Worm (Caenorhabditis elegans) whole organism, L3 larva: Measurements from ENCODE around the gene cdc-25.2.

ENCODE experiments used
- R02D3.7 ChIP-seq: fragments of 150-350 bp; optimal IDR thresholded peaks from 2 replicates; lab custom pipeline; 2014; ENCODE audit warnings: missing biosample characterization, missing genetic modification characterization
- aly-2 ChIP-seq: fragments of 150-350 bp; optimal IDR thresholded peaks from 2 replicates; lab custom pipeline; 2014; ENCODE audit warnings: missing biosample characterization, missing genetic modification characterization
- daf-12 ChIP-seq: fragments of 150-350 bp; optimal IDR thresholded peaks from 2 replicates; lab custom pipeline; 2014; ENCODE audit warnings: missing biosample characterization, missing genetic modification reagents, missing genetic modification characterization
- lin-15B ChIP-seq: fragments of 150-350 bp; optimal IDR thresholded peaks from 2 replicates; lab custom pipeline; 2014; ENCODE audit warnings: missing biosample characterization, missing genetic modification characterization
- lsy-12 ChIP-seq: sonication (generic microtip); optimal IDR thresholded peaks from 2 replicates; lab custom pipeline; 2016; ENCODE audit warnings: mild to moderate bottlenecking, missing genetic modification characterization, missing compliant biosample characterization
- mdl-1 ChIP-seq: fragments of 150-350 bp; optimal IDR thresholded peaks from 2 replicates; lab custom pipeline; 2014; ENCODE audit warnings: missing biosample characterization, missing genetic modification characterization
- mml-1 ChIP-seq: fragments of 150-350 bp; sonication (generic microtip); optimal IDR thresholded peaks from 3 replicates; lab custom pipeline; 2014; ENCODE audit warnings: missing biosample characterization, missing genetic modification characterization
- nhr-11 ChIP-seq: fragments of 150-350 bp; optimal IDR thresholded peaks from 2 replicates; lab custom pipeline; 2014; ENCODE audit warnings: missing biosample characterization, missing genetic modification characterization
- nhr-25 ChIP-seq: sonication (generic microtip); optimal IDR thresholded peaks from 2 replicates; lab custom pipeline; 2017; ENCODE audit warnings: missing biosample characterization, missing genetic modification characterization
- nhr-28 ChIP-seq: fragments of 150-350 bp; optimal IDR thresholded peaks from 2 replicates; lab custom pipeline; 2014; ENCODE audit warnings: missing biosample characterization, missing genetic modification characterization
- pha-4 ChIP-seq: fragments of 150-350 bp; optimal IDR thresholded peaks from 2 replicates; lab custom pipeline; 2014; ENCODE audit warnings: missing biosample characterization, missing genetic modification reagents, missing genetic modification characterization
- skn-1 ChIP-seq: fragments of 150-350 bp; optimal IDR thresholded peaks from 2 replicates; lab custom pipeline; 2014; ENCODE audit warnings: missing biosample characterization, missing genetic modification characterization
- tbx-2 ChIP-seq: sonication (generic microtip); optimal IDR thresholded peaks from 2 replicates; lab custom pipeline; 2016; ENCODE audit warnings: mild to moderate bottlenecking, missing genetic modification characterization, missing compliant biosample characterization
- ztf-11 ChIP-seq: fragments of 150-350 bp; optimal IDR thresholded peaks from 2 replicates; lab custom pipeline; 2014; ENCODE audit warnings: missing biosample characterization, missing genetic modification characterization

DNA sequence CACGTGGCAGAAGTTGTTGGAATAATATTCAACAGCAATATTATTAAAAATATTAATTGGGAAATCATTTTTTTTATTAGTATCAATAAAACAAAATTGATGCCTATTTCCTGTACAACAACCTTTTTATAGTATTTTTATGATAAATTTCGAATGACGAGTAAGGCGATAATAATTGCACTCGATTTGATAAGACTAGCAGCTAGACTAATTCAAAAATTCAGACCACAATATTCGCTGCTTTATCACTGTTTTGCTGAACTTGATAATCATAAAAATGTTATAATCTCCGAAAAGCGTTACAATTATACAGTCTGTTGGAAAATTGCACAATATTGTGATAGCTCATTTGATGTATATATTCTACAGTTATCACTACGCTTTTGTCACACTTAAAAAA lies 21.2 kb upstream of the cdc-25.2 start, which contains the start of gene oac-32:
- no peak for TF ChIP-seq nhr-11
- TF ChIP-seq nhr-25 (tag; lab: Kevin White, UChicago): no peak
- no peak for TF ChIP-seq tbx-2 (tag; lab: Kevin White, UChicago)
- no peak for TF ChIP-seq skn-1
- no peak for TF ChIP-seq pha-4 (tag; lab: Kevin White, UChicago)
- TF ChIP-seq mdl-1 (tag; lab: Kevin White, UChicago): no peak
- no peak for TF ChIP-seq ztf-11
- no peak for TF ChIP-seq daf-12 (tag; lab: Kevin White, UChicago)
- TF ChIP-seq nhr-28 (tag; lab: Kevin White, UChicago): no peak
- TF ChIP-seq R02D3.7 (tag; lab: Kevin White, UChicago): no peak
- TF ChIP-seq mml-1 (tag; lab: Kevin White, UChicago): no peak
- no peak for TF ChIP-seq aly-2 (tag; lab: Kevin White, UChicago)
- TF ChIP-seq lsy-12 (tag; lab: Kevin White, UChicago): no peak
- no peak for TF ChIP-seq lin-15B
